Fruit fly (Drosophila melanogaster) whole organism, pupa: ENCODE results near the gene pum.

Experiments used
- CG15710 ChIP-seq: fragments of 200-800 bp; sonication (Bioruptor generic); optimal IDR thresholded peaks from 2 replicates; lab custom pipeline; 2018; ENCODE audit warnings: missing biosample characterization, mild to moderate bottlenecking, missing genetic modification characterization, moderate library complexity
- CG17806 ChIP-seq: fragments of 200-800 bp; sonication (Bioruptor generic); optimal IDR thresholded peaks from 2 replicates; lab custom pipeline; 2018; ENCODE audit warnings: missing biosample characterization, mild to moderate bottlenecking, missing genetic modification characterization, moderate library complexity
- CG34367 ChIP-seq: fragments of 200-800 bp; sonication (Bioruptor generic); optimal IDR thresholded peaks from 2 replicates; lab custom pipeline; 2018; ENCODE audit warnings: missing biosample characterization, mild to moderate bottlenecking, missing genetic modification characterization
- Ets98B ChIP-seq: fragments of 200-800 bp; sonication (Bioruptor generic); IDR thresholded peaks from 2 replicates; pipeline ENCODE4 v1.3.6; 2022; ENCODE audit warnings: missing biosample characterization, missing genetic modification characterization

DNA sequence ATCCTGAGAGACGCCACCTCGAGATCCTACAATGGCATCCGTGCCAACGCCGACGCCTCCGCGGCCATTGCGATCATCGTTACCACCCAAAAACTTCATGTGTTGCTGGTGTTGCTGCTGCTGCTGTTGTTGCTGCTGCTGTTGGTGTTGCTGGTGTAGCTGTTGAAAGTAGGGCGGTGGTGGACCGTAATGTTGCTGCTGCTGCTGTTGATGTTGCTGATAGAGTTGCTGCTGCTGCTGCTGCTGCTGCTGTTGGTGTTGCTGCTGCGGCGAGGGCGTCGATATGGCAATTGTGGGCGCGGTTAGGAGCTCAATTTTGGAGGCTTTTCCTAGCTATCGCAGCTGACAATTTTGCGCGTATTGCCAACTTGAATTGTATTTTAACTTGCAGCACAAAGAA, 3.7 kb downstream of the pum start:
- TF ChIP-seq CG15710 (tag; lab: Kevin White, UChicago) (no peak), CG17806 (tag; lab: Kevin White, UChicago) (no peak), Ets98B (no peak), CG34367 (tag; lab: Kevin White, UChicago) (no peak)
